Fruit fly (Drosophila melanogaster): ENCODE measurements around the gene Sytalpha.

The Sytalpha gene

dm6 chr2L:17591960-17592359 is at the start of gene Sytalpha, which contains the start of gene CG6870:
Gene Sytalpha, plus strand, starts transcription at chr2L:17592260.
Gene CG6870, minus strand, starts transcription at chr2L:17592299.
- TF ChIP-seq h (optimal IDR thresholded peaks at IDR 0.05) (no peak), insv (optimal IDR thresholded peaks at IDR 0.05) (no peak)

DNA sequence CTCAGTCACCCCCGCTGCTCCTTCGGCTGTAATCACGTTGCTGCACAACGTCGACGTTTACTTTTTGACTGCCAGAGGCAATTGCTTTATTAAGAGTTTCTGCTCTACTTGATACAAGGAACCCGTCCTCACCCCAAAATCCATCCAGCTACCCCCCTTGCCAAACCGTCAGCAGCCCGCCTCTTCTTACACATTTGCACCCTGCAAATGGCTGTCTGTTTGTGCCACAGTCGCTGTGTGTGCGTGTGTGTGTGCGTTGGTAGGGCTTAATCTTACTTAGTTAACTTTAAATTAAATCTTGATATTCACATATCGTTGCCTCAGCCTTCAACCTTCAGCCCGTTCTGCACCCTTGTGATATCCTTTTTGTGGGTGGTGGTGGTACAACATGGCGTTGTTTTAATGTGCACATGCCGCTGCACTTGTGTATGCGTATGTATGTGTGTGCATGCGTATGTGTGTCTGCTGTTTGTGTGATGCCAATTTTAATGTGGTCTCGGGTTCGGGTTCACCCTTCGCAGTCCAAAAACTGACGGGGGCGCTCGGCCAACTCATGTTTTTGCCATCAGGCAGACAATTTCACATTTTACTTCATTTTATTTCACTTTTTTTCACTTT is 49.3 kb upstream of the Sytalpha start:
- TF ChIP-seq h (optimal IDR thresholded peaks at IDR 0.05) (no peak), insv (optimal IDR thresholded peaks at IDR 0.05) (no peak), psq (optimal IDR thresholded peaks at IDR 0.05) (no peak), Myc (optimal IDR thresholded peaks at IDR 0.05) (no peak), ttk (optimal IDR thresholded peaks at IDR 0.05) (no peak), Sin3A (optimal IDR thresholded peaks at IDR 0.05) (no peak)

dm6 chr2L:17555665-17556064 is 36.4 kb upstream of the Sytalpha start, which contains the start of gene CG7094:
Gene CG7094, minus strand, starts transcription at chr2L:17555765.
- TF ChIP-seq Myc (optimal IDR thresholded peaks at IDR 0.05) (no peak), insv (optimal IDR thresholded peaks at IDR 0.05) (no peak), psq (optimal IDR thresholded peaks at IDR 0.05) (no peak), h (optimal IDR thresholded peaks at IDR 0.05) (no peak), ttk (optimal IDR thresholded peaks at IDR 0.05) (no peak), Sin3A (optimal IDR thresholded peaks at IDR 0.05) (no peak)

DNA sequence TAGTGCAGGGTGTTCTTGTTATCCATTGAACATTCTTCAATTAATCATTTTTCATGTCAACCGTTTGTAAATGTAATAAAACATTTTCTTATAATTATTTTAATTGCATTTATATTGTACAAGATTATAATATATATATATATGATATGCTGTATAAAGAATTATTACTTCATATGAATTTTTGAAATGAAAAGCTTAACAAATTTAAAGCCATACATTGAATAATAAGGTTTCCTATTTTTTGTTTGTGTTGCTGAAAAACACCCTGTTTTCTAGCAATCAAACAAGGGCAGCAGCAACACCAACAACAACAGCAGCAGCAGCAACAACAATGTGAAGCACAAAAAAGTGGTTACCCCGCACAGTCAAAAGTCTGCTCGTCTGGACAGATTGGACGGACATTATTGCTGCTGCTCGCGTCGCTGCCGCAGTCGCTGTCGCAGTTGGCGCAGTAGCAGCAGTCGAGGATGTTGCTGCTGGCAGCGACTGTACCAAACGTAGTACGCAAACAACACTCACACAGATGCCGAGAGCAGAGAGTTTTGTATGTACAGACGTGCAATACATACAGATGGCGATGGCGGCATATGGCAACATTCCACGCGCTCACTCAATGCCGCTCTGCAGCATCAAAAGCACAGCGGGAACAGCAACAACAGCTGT is 33.8 kb upstream of the Sytalpha start:
- TF ChIP-seq Sin3A (optimal IDR thresholded peaks at IDR 0.05), result no peak

DNA sequence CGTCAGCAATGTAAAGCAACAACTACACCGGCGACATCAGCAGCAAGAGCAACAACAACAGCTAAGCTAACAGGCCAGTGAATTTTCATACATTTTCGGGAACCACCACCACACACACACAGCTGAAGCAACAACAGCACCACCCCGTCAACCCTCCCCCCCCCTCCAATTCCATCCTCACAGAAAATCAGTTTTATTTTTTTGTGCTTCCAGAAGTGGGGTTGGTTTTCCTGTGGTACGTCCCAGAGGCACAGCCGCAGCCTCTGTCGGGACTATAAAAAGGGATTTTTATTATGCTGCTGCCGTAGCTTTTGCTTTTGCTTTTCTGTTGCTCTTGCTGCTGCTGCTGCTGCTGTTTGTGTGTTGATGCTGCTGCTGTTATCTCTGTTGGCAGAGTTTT is 32.8 kb upstream of the Sytalpha start:
- TF ChIP-seq psq (optimal IDR thresholded peaks at IDR 0.05) (no peak), insv (optimal IDR thresholded peaks at IDR 0.05) (no peak), ttk (optimal IDR thresholded peaks at IDR 0.05) (no peak), Sin3A (optimal IDR thresholded peaks at IDR 0.05) (no peak), h (optimal IDR thresholded peaks at IDR 0.05) (no peak), Myc (optimal IDR thresholded peaks at IDR 0.05) (no peak)

DNA sequence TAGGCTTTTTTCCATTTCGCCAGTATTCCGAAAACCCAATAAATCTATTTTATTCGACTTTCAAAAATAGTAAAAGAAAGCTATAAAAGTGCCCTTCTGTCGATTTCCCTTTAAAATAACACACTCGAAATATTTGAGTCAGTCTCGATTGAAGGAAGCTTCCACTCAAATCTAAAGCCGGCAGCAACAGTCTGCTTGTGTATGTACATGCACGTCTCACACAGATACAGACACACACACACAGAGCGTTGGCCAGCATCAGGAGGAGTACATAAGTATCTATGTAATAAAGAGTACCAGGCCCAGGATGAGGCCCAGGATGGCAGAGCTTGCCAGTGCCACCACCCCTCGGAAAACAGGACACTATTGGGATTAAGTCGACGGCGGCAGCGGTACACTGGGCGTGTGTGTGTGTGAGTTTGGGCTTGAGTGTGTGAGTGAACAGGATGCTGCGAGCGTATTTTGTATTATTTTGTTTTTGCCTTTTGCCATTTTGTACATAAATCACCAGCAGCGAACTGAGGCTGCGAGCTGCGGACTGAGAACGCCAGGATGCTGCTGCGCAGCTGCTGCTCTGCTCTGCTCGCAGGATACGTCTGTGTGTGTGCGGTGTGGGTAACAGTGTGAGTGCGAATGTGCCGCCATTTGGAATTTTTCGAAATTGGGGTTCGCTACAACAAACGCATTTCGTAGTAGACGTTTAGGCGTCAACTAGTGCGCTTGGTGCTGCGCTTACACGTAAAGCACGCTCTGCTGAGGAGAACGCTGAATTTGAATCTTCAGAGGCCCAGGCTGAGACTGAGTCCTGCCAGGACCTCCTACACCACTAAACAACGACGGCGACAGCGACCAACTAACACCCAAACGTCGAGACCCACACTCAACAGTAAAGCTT is 31.7 kb upstream of the Sytalpha start:
- TF ChIP-seq h (optimal IDR thresholded peaks at IDR 0.05) (no peak), insv (optimal IDR thresholded peaks at IDR 0.05) (no peak), psq (optimal IDR thresholded peaks at IDR 0.05) (no peak), Sin3A (optimal IDR thresholded peaks at IDR 0.05) (no peak), ttk (optimal IDR thresholded peaks at IDR 0.05) (no peak), Myc (optimal IDR thresholded peaks at IDR 0.05) (no peak)

DNA sequence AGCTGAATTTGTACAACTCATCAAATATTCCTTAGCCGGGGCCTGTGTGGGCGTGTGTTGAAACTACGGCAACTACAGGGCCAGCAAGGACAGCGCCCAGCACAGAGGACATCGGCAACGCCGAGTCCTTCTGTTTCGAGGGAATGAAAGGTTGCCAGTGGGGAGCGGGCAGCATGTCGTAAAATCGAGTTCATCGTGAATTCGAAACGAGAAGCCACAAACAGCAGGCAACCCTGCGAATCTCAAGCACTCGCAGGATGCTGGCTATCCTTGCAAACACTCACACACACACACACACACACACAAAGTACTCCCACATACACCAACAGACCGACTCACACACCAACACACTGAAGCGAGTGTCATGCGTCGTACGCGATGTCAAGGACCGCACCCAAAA is 30.1 kb upstream of the Sytalpha start:
- no peak for TF ChIP-seq psq (optimal IDR thresholded peaks at IDR 0.05)
- no peak for TF ChIP-seq Myc (optimal IDR thresholded peaks at IDR 0.05)
- no peak for TF ChIP-seq h (optimal IDR thresholded peaks at IDR 0.05)
- TF ChIP-seq ttk (optimal IDR thresholded peaks at IDR 0.05), result no peak

DNA sequence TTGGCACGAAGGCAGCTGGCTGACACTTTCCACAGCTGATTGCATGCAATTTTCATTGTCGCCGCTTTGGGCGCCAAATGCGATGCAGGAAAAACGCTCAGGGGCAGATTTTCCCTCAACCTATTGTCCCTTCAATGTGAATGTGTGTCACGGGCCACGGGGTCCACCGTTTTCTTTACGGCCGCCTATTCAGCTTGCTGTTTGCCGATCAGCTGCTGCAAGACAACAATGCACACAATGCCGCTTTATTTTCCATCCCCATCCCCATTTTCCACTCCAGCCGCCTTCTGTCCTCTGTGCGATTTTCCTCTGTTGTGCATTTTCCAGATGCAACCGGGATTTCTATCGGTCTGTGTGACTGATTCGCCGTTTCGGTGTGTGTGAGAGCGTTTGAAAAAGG is 27.4 kb upstream of the Sytalpha start:
- no peak for TF ChIP-seq psq (optimal IDR thresholded peaks at IDR 0.05)
- TF ChIP-seq Myc (optimal IDR thresholded peaks at IDR 0.05), result no peak

DNA sequence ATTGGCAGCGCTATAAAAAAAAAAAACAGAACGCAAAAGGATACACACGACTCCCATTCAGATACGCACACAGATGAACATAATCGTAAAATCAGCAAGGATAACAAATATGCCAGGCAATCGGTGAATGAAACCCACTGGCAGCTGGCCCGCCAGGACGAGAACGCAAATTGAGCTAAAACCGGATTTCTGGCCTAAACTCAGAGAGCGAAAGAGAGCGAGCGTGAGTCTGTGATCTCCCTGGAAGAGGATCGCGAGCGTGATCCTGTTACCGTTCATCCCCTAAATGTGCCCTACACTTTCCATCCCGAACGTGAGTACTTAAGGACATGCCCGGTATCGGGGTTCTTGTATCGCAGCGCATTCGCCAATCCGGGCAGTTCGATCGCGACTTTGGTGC is 26.3 kb upstream of the Sytalpha start:
- TF ChIP-seq psq (optimal IDR thresholded peaks at IDR 0.05), result no peak
- no peak for TF ChIP-seq ttk (optimal IDR thresholded peaks at IDR 0.05)
- no peak for TF ChIP-seq insv (optimal IDR thresholded peaks at IDR 0.05)
- no peak for TF ChIP-seq h (optimal IDR thresholded peaks at IDR 0.05)
- TF ChIP-seq Sin3A (optimal IDR thresholded peaks at IDR 0.05), result no peak
- TF ChIP-seq Myc (optimal IDR thresholded peaks at IDR 0.05), result no peak

- TF ChIP-seq Myc (optimal IDR thresholded peaks at IDR 0.05) (no peak), psq (optimal IDR thresholded peaks at IDR 0.05) (no peak), h (optimal IDR thresholded peaks at IDR 0.05) (no peak), insv (optimal IDR thresholded peaks at IDR 0.05) (no peak), ttk (optimal IDR thresholded peaks at IDR 0.05) (no peak), Sin3A (optimal IDR thresholded peaks at IDR 0.05) (no peak)
Measured at dm6 chr2L:17573063-17573462, 19.0 kb upstream of the Sytalpha start.

dm6 chr2L:17574337-17574912 is 17.6 kb upstream of the Sytalpha start:
- TF ChIP-seq psq (optimal IDR thresholded peaks at IDR 0.05) (no peak), insv (optimal IDR thresholded peaks at IDR 0.05) (no peak), h (optimal IDR thresholded peaks at IDR 0.05) (no peak), Myc (optimal IDR thresholded peaks at IDR 0.05) (no peak), ttk (optimal IDR thresholded peaks at IDR 0.05) (no peak), Sin3A (optimal IDR thresholded peaks at IDR 0.05) (no peak)

dm6 chr2L:17582994-17583393 is 9.1 kb upstream of the Sytalpha start:
- TF ChIP-seq Myc (optimal IDR thresholded peaks at IDR 0.05), result no peak
- TF ChIP-seq h (optimal IDR thresholded peaks at IDR 0.05), result no peak
- TF ChIP-seq Sin3A (optimal IDR thresholded peaks at IDR 0.05), result no peak
- TF ChIP-seq psq (optimal IDR thresholded peaks at IDR 0.05), result no peak
- TF ChIP-seq insv (optimal IDR thresholded peaks at IDR 0.05), result no peak
- TF ChIP-seq ttk (optimal IDR thresholded peaks at IDR 0.05), result no peak
